Worm (Caenorhabditis elegans): Measurements from ENCODE around the gene srg-25.

The srg-25 gene

DNA sequence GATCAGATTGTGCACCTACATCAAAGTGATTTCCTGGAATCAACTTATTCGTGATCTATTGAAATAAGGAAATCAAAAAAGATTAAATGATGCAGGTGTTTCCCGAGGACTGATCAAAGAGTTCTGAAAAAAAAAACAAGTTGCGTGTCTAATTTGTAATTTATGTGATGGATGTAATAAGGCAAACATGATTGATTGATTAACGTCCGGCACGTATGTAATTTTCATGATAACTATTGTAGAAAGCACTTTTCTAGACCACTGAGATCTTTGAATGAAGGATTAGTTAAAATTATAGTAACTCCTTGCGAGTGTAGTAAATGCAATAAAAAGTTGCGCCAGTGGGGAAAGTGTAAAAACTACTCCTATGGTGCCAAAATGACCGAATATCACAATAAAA, at the start of gene srg-25:
TSS of gene srg-25 (minus strand) at position 101 of the 400 bp plus-strand sequence.
- TF ChIP-seq med-1 (GFP tag; optimal IDR thresholded peaks at IDR 0.05; ENCODE audit: insufficient read depth) (no peak), ref-1 (GFP tag; conservative IDR thresholded peaks at IDR 0.05) (no peak), cog-1 (tag; optimal IDR thresholded peaks at IDR 0.05) (no peak), tab-1 (GFP tag; IDR thresholded peaks at IDR 0.05) (no peak)

DNA sequence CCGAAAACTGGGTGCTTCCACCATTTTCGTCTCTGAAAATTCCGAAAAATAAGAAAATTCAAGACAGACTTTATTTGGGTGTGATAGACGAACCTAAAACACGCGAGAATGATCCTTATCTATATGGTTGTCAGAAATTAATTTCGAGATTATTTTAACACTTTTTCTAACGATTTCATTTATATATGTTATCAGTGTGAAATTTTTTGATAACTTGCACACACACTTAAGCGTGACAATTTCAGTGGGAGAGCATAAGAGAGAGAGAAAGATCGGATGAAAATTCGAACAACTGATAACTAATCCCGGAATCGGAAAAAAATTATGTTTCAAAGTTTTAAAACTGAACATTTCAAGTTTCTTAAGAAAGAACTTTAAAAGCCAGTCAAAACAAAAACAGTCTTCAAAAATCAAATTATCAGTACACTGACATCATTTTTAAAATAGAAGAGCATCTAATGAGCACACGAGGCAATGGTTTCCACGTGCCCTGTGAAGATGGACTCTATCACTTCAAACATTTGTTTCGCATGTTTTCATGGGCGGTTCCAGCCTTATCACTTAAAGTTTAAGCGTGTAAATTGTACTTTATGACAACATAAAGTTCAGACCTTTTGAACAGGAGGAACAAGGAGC, 47.8 kb upstream of the srg-25 start, which contains the start of gene C35A11.4:
TSS of gene C35A11.4 (minus strand) at position 156 of the 636 bp plus-strand sequence.
- TF ChIP-seq klf-2 (GFP tag; conservative IDR thresholded peaks at IDR 0.05), result no peak
- TF ChIP-seq ztf-29 (GFP tag; IDR thresholded peaks at IDR 0.05), result no peak
- no peak for TF ChIP-seq ztf-23 (GFP tag; IDR thresholded peaks at IDR 0.05)
- no peak for TF ChIP-seq ref-1 (GFP tag; conservative IDR thresholded peaks at IDR 0.05)
- TF ChIP-seq flt-1 (GFP tag; IDR thresholded peaks at IDR 0.05), result no peak
- TF ChIP-seq med-1 (GFP tag; optimal IDR thresholded peaks at IDR 0.05; ENCODE audit: insufficient read depth), result no peak
- no peak for TF ChIP-seq tab-1 (GFP tag; IDR thresholded peaks at IDR 0.05)
- TF ChIP-seq T22C8.4 (GFP tag; IDR thresholded peaks at IDR 0.05), result no peak
- no peak for TF ChIP-seq cog-1 (tag; optimal IDR thresholded peaks at IDR 0.05)

DNA sequence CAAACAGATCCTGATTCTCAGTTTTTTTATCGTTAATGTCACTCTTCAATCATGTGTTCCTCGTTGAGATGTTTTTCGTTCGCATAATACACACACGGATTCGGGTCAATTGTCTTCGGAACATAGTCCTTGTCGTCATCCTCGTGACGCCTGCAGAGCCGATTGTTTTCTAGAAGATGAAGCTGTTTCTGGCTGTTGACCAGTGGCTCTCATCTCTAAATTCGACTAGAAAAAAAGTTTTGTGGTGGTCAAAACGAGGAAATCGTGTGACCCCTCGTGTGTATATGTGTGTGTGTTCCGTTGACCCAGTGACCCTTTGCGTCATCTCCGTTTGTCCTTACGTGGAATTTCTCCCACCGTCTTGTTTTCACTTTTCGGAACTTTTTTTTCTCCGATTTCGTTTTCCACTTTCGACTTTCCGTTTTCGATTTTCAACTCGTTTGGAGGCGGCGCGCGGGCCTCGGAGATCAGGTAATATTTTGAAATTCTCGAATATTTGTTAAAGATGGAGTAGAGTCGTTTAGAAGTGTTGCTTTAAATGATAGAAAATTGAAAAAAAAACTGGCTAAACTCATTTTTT, 40.7 kb upstream of the srg-25 start, which contains the start of gene C35A11.2:
TSS of gene C35A11.2 (plus strand) at position 386 of the 580 bp plus-strand sequence.
- TF ChIP-seq ztf-29 (GFP tag; IDR thresholded peaks at IDR 0.05) (no peak), ztf-23 (GFP tag; IDR thresholded peaks at IDR 0.05) (no peak), cog-1 (tag; optimal IDR thresholded peaks at IDR 0.05) (no peak), T22C8.4 (GFP tag; IDR thresholded peaks at IDR 0.05) (no peak), tab-1 (GFP tag; IDR thresholded peaks at IDR 0.05) (no peak), flt-1 (GFP tag; IDR thresholded peaks at IDR 0.05) (no peak), med-1 (GFP tag; optimal IDR thresholded peaks at IDR 0.05; ENCODE audit: insufficient read depth) (no peak), klf-2 (GFP tag; conservative IDR thresholded peaks at IDR 0.05) (no peak)

DNA sequence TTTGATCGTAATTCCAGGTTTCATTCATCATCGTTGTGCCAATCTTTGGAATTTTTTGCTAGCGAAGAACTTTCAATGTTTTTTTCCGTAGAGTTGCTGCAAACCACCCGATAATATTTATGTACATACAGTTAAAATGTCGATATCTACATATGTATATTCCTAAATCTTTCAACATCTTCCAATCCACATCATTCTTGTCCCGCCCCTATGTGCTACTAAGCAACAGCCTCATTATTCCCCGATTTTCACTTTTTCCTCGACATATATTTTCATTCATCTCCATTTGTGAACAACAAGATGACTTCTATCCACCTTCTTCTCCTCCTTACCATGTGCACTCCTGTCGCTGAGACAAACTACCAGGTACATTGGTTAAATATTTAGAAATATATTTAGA, 26.8 kb upstream of the srg-25 start, which contains the start of gene C35A11.3:
TSS of gene C35A11.3 (plus strand) at position 301 of the 400 bp plus-strand sequence.
- TF ChIP-seq cog-1 (tag; optimal IDR thresholded peaks at IDR 0.05), result no peak
- TF ChIP-seq flt-1 (GFP tag; IDR thresholded peaks at IDR 0.05), result no peak
- no peak for TF ChIP-seq med-1 (GFP tag; optimal IDR thresholded peaks at IDR 0.05; ENCODE audit: insufficient read depth)
- no peak for TF ChIP-seq klf-2 (GFP tag; conservative IDR thresholded peaks at IDR 0.05)
- TF ChIP-seq T22C8.4 (GFP tag; IDR thresholded peaks at IDR 0.05), result no peak
- TF ChIP-seq ztf-23 (GFP tag; IDR thresholded peaks at IDR 0.05), result no peak
- TF ChIP-seq ztf-29 (GFP tag; IDR thresholded peaks at IDR 0.05), result no peak
- no peak for TF ChIP-seq tab-1 (GFP tag; IDR thresholded peaks at IDR 0.05)
- TF ChIP-seq ref-1 (GFP tag; conservative IDR thresholded peaks at IDR 0.05), result no peak

DNA sequence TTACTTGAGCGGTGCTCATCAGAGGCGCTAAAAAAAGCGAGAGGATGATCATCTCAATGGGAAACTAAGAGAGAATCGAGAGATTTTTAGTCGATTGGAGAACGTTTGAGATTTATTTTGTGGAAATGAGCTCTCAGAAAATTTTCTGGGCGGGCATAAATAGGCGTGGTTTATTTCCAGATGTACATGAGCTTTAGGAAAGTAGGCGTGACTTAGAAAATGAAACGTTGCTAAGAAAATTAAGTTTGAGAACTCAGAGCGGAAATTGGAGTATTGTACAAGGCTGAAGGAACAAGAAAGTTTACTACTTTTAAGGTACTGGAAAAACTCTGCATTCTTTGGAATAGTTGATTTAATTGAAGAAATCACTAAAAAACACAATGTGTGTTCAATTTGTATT, 23.5 kb upstream of the srg-25 start, which contains the start of gene T09D3.9:
TSS of gene T09D3.9 (minus strand) at position 101 of the 400 bp plus-strand sequence.
- TF ChIP-seq flt-1 (GFP tag; IDR thresholded peaks at IDR 0.05), result no peak
- TF ChIP-seq ztf-29 (GFP tag; IDR thresholded peaks at IDR 0.05), result no peak
- TF ChIP-seq cog-1 (tag; optimal IDR thresholded peaks at IDR 0.05), result no peak
- TF ChIP-seq tab-1 (GFP tag; IDR thresholded peaks at IDR 0.05), result no peak
- no peak for TF ChIP-seq klf-2 (GFP tag; conservative IDR thresholded peaks at IDR 0.05)
- TF ChIP-seq ref-1 (GFP tag; conservative IDR thresholded peaks at IDR 0.05), result no peak
- TF ChIP-seq ztf-23 (GFP tag; IDR thresholded peaks at IDR 0.05), result no peak
- TF ChIP-seq T22C8.4 (GFP tag; IDR thresholded peaks at IDR 0.05), result no peak
- no peak for TF ChIP-seq med-1 (GFP tag; optimal IDR thresholded peaks at IDR 0.05; ENCODE audit: insufficient read depth)

DNA sequence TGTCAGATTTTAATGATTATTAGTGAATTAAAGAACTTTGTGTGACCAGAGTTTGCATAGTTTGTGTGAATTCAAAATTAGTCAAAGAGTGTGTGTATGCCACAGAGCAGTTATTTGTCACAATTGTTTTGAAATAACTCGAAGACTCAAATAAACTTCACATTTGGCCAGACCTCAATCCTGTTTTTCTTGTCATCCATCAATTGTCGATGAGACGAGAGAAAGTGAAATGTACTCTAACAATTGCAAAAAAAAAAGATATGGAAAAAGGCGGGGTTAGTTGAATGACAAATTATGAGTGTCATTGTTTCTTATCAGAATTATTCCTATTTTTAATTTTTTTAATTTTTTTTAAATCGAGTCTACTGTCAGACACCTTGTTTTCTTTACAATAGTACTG, 19.5 kb upstream of the srg-25 start, which contains the start of gene T09D3.8:
TSS of gene T09D3.8 (plus strand) at position 301 of the 400 bp plus-strand sequence.
- TF ChIP-seq cog-1 (tag; optimal IDR thresholded peaks at IDR 0.05) (no peak), T22C8.4 (GFP tag; IDR thresholded peaks at IDR 0.05) (no peak), flt-1 (GFP tag; IDR thresholded peaks at IDR 0.05) (no peak), med-1 (GFP tag; optimal IDR thresholded peaks at IDR 0.05; ENCODE audit: insufficient read depth) (no peak), ztf-29 (GFP tag; IDR thresholded peaks at IDR 0.05) (no peak), ztf-23 (GFP tag; IDR thresholded peaks at IDR 0.05) (no peak), klf-2 (GFP tag; conservative IDR thresholded peaks at IDR 0.05) (no peak), tab-1 (GFP tag; IDR thresholded peaks at IDR 0.05) (no peak)

DNA sequence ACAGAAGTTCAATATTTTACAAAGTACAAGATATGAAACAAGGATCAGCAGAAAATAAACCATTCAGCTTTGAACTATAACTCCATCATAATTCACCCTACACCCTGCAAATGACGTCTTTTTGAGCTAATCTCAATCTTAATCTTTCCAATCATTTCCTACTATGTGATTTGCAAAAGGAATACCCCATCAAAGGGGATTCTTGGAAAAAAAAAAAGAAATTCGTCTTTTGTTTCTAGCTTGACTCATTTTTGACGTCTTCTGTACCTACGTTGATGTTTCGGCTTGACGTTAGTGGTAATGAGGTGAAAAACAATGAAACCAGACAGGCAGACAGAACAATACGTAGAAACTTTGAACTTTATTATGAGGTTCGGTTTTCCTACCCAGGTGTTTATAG, 16.9 kb upstream of the srg-25 start:
- TF ChIP-seq med-1 (GFP tag; optimal IDR thresholded peaks at IDR 0.05; ENCODE audit: insufficient read depth), result no peak
- no peak for TF ChIP-seq ztf-29 (GFP tag; IDR thresholded peaks at IDR 0.05)
- no peak for TF ChIP-seq klf-2 (GFP tag; conservative IDR thresholded peaks at IDR 0.05)
- TF ChIP-seq ref-1 (GFP tag; conservative IDR thresholded peaks at IDR 0.05), result no peak
- no peak for TF ChIP-seq tab-1 (GFP tag; IDR thresholded peaks at IDR 0.05)
- TF ChIP-seq flt-1 (GFP tag; IDR thresholded peaks at IDR 0.05), result no peak
- TF ChIP-seq ztf-23 (GFP tag; IDR thresholded peaks at IDR 0.05), result no peak
- TF ChIP-seq T22C8.4 (GFP tag; IDR thresholded peaks at IDR 0.05), result no peak

DNA sequence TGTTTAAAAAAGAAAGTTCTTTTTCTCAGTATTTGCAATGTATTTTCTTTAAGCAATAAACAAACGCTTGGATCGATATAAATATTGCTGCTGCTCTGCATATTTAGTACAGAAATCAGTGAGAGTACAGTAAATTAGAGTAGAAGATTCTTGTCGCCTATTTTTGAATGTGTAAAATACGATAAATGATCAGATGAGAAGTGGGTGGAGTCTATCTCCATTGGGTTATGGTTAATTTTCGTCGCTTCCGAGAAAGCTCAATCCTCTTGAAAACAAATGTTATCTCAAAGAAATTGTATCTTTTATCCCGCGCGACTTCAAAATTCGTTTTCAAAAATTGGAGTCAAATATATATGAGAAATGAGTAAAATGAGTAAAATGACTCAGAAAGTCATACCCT, 13.5 kb upstream of the srg-25 start, which contains the start of gene nhr-216:
TSS of gene nhr-216 (minus strand) at position 101 of the 400 bp plus-strand sequence.
- TF ChIP-seq cog-1 (tag; optimal IDR thresholded peaks at IDR 0.05) (no peak), T22C8.4 (GFP tag; IDR thresholded peaks at IDR 0.05) (no peak)

DNA sequence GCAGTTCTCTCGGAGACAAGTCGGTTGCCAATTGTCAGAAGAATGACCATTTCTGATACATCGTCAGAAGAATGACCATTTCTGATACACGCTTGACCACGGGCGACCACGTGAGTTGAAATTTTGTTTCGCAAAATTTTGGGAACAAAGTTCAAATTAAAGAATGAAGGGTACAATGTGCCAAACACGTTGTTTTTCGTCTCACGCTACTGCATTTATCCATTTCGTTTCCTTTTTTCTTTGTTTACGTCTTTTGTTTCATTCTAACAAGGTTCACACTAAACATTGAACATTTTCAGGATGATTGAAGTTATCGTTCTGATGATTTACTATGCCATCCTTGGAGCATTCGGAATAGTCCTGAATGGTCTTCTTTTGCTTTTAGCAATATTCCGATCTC, 6.2 kb upstream of the srg-25 start, which contains the start of gene srd-9:
TSS of gene srd-9 (plus strand) at position 301 of the 400 bp plus-strand sequence.
- TF ChIP-seq med-1 (GFP tag; optimal IDR thresholded peaks at IDR 0.05; ENCODE audit: insufficient read depth) (no peak), ref-1 (GFP tag; conservative IDR thresholded peaks at IDR 0.05) (no peak), cog-1 (tag; optimal IDR thresholded peaks at IDR 0.05) (no peak), flt-1 (GFP tag; IDR thresholded peaks at IDR 0.05) (no peak), tab-1 (GFP tag; IDR thresholded peaks at IDR 0.05) (no peak), T22C8.4 (GFP tag; IDR thresholded peaks at IDR 0.05) (no peak), klf-2 (GFP tag; conservative IDR thresholded peaks at IDR 0.05) (no peak), ztf-23 (GFP tag; IDR thresholded peaks at IDR 0.05) (no peak), ztf-29 (GFP tag; IDR thresholded peaks at IDR 0.05) (no peak)
